Fruit fly (Drosophila melanogaster): ENCODE results near the gene Pvf2.
A peak's percentile ranks its signal among the peaks of the same experiment; 100 is the strongest.

Gene Pvf2

DNA sequence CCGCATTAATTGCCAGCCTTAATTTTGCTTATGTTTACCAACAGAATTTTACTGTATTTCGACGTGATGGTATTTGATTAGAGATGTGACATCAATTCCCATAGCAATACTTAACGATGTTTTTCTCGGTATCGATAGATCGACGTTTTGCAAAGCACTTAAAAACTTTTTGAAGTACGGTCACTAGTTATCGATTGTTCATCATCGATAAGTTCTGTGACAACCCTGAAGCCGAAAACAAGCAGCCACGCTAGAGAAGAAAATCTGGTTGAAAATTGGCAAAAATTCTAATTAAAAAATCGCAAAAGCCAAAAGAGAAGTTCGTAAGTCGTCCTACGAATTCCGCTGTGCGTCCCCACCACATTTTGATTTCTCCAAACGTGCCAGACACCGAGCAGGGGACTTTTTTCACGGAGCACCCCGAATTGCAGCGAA, 51.9 kb downstream of the Pvf2 start, which contains the start of the genes Rab30 and Caper:
Gene Rab30, minus strand, starts transcription at position 90 of the 435 bp plus-strand sequence.
Gene Caper, plus strand, starts transcription at position 205 of the 435 bp plus-strand sequence.
- peak; percentile 90 for TF ChIP-seq Hnf4 (GFP tag; optimal IDR thresholded peaks at IDR 0.05)
- TF ChIP-seq HLH106 (tag; optimal IDR thresholded peaks at IDR 0.05) = peak; percentile 51
- TF ChIP-seq GATAd (GFP tag; optimal IDR thresholded peaks at IDR 0.05) = peak; percentile 39
- TF ChIP-seq Dfd (GFP tag; optimal IDR thresholded peaks at IDR 0.05) = no peak
- peak; percentile 1 for TF ChIP-seq sv (GFP tag; optimal IDR thresholded peaks at IDR 0.05)
- peak; percentile 2 to 61 for TF ChIP-seq foxo (GFP tag; optimal IDR thresholded peaks at IDR 0.05)
- TF ChIP-seq h (GFP tag; optimal IDR thresholded peaks at IDR 0.05) = peak; percentile 74
- no peak for TF ChIP-seq Myc (optimal IDR thresholded peaks at IDR 0.05)
- TF ChIP-seq woc (GFP tag; optimal IDR thresholded peaks at IDR 0.05) = peak; percentile 13
- peak; percentile 46 for TF ChIP-seq Sp1 (GFP tag; optimal IDR thresholded peaks at IDR 0.05)
- peak; percentile 82 for TF ChIP-seq Hr83 (GFP tag; optimal IDR thresholded peaks at IDR 0.05; ENCODE audit: poor library complexity, severe bottlenecking)
- TF ChIP-seq dsf (GFP tag; optimal IDR thresholded peaks at IDR 0.05; ENCODE audit: borderline replicate concordance) = peak; percentile 77
- no peak for TF ChIP-seq CrebA (GFP tag; optimal IDR thresholded peaks at IDR 0.05; ENCODE audit: borderline replicate concordance)
- TF ChIP-seq br (GFP tag; optimal IDR thresholded peaks at IDR 0.05) = peak; percentile 55
- peak; percentile 70 for TF ChIP-seq rgr (GFP tag; optimal IDR thresholded peaks at IDR 0.05)
- no peak for TF ChIP-seq usp (GFP tag; optimal IDR thresholded peaks at IDR 0.05)
- peak; percentile 59 for TF ChIP-seq ey (GFP tag; optimal IDR thresholded peaks at IDR 0.05)
- TF ChIP-seq psq (GFP tag; optimal IDR thresholded peaks at IDR 0.05) = peak; percentile 23
- peak; percentile 45 for TF ChIP-seq fru (GFP tag; optimal IDR thresholded peaks at IDR 0.05)
- no peak for TF ChIP-seq sage (GFP tag; optimal IDR thresholded peaks at IDR 0.05)
- TF ChIP-seq brk (GFP tag; optimal IDR thresholded peaks at IDR 0.05) = peak; percentile 80
- TF ChIP-seq Jra (GFP tag; optimal IDR thresholded peaks at IDR 0.05) = peak; percentile 83
- TF ChIP-seq Rel (GFP tag; optimal IDR thresholded peaks at IDR 0.05) = no peak
- TF ChIP-seq Rel (tag; optimal IDR thresholded peaks at IDR 0.05) = peak; percentile 56
- peak; percentile 89 for TF ChIP-seq tai (GFP tag; optimal IDR thresholded peaks at IDR 0.05)

DNA sequence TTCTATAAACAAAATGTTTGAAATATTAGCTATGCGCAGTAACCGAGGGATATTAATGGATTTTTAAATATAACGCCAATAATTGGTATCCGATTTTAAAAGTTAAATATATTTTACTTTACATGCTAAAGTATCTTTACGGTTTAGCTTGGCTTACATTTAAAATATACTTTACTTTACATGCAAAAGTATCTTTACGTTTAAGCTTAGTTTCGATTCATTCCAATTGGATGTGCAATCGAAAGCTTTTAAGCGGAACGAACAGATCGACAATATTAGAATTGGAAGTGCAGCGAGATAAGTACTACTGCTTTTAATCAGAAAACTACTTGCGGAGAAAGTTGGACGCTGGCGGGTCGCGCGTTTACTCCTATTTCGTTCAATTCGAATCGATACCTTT, 55.4 kb downstream of the Pvf2 start:
- peak; percentile 10 for TF ChIP-seq brk (GFP tag; optimal IDR thresholded peaks at IDR 0.05)
- TF ChIP-seq dsf (GFP tag; optimal IDR thresholded peaks at IDR 0.05; ENCODE audit: borderline replicate concordance) = no peak
- TF ChIP-seq Hr78 (GFP tag; optimal IDR thresholded peaks at IDR 0.05) = no peak

DNA sequence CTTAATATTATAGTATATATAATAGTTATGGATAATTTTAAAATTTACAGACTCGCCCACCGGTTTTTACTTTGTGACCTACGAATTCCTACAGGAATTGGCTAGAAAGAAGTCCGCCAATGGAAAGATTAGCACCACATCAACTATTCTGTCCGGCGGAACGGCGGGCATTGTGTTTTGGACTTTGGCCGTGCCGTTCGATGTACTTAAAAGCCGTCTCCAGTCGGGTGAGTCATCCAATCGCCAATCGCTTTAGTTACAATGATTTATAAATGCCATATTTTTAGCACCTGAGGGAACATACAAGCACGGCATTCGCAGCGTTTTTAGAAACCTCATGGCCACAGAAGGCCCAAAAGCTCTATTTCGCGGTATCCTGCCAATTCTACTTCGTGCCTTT, 56.0 kb downstream of the Pvf2 start:
- TF ChIP-seq h (GFP tag; optimal IDR thresholded peaks at IDR 0.05) (no peak), GATAd (GFP tag; optimal IDR thresholded peaks at IDR 0.05) (no peak)

DNA sequence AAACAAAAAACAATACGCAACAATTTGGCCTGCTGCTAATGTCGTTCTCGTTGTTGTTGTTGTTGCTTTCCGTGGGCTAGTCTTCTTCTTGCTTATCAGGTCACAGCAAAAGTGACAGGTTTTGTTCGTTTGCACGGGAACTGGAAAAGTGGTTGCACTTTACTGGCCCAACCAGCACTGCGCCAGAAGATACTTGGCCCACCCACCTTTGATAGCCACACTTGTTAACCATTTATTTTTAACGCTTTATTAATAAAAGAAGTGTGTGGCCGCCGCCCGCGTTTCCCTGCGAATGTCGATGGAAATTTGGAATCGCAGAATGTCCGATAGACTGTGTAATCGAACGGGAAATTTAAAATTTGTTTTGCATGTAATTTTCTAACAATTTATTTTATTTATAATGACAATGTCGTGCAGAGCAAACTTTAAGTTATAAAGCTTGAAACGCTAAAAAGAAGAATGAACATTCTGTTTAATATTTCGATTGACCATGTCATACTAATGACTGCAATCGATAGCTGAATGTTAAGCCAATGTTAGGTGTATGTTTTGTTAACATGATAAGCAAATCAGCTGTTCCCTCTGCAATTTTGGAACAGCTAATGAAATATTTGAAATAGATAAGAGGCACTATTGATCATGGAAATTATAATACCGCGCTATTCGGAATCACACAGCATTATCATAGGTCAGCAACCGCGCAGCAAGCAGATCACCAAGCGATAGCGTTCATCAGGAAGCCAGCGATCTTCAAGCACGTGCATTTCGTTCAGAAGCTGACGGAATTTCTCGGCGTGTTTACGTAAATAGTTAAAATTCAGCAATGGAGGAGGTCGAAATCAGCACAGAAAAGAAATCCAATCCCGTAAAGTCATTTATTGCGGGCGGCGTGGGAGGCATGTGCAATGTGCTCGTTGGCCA, 57.2 kb downstream of the Pvf2 start, which contains the start of the genes CG31908 and MME1:
Gene CG31908, minus strand, starts transcription at position 402 of the 921 bp plus-strand sequence.
Gene MME1, plus strand, starts transcription at position 539 of the 921 bp plus-strand sequence.
- TF ChIP-seq dsf (GFP tag; optimal IDR thresholded peaks at IDR 0.05; ENCODE audit: borderline replicate concordance) (peak; percentile 45), foxo (GFP tag; optimal IDR thresholded peaks at IDR 0.05) (peak in 1 of 2 experiments; percentile 63), pan (optimal IDR thresholded peaks at IDR 0.05) (no peak), psq (GFP tag; optimal IDR thresholded peaks at IDR 0.05) (peak; percentile 51), rgr (GFP tag; optimal IDR thresholded peaks at IDR 0.05) (peak; percentile 66), CG32264 (GFP tag; optimal IDR thresholded peaks at IDR 0.05) (peak; percentile 32), sage (GFP tag; optimal IDR thresholded peaks at IDR 0.05) (peak; percentile 54), Vsx2 (GFP tag; optimal IDR thresholded peaks at IDR 0.05; ENCODE audit: partially characterized antibody) (no peak), HLH106 (tag; optimal IDR thresholded peaks at IDR 0.05) (peak; percentile 3), CG9705 (GFP tag; optimal IDR thresholded peaks at IDR 0.05) (no peak), lola (GFP tag; optimal IDR thresholded peaks at IDR 0.05) (no peak), ey (GFP tag; optimal IDR thresholded peaks at IDR 0.05) (peak; percentile 65), Hr78 (GFP tag; optimal IDR thresholded peaks at IDR 0.05) (no peak), N (GFP tag; optimal IDR thresholded peaks at IDR 0.05) (no peak), Myc (optimal IDR thresholded peaks at IDR 0.05) (peak; percentile 40), Sp1 (GFP tag; optimal IDR thresholded peaks at IDR 0.05) (peak; percentile 23), Hnf4 (GFP tag; optimal IDR thresholded peaks at IDR 0.05) (peak; percentile 45), Jra (GFP tag; optimal IDR thresholded peaks at IDR 0.05) (peak; percentile 81), fru (GFP tag; optimal IDR thresholded peaks at IDR 0.05) (peak; percentile 59), tai (GFP tag; optimal IDR thresholded peaks at IDR 0.05) (peak; percentile 82), Hr83 (GFP tag; optimal IDR thresholded peaks at IDR 0.05; ENCODE audit: poor library complexity, severe bottlenecking) (peak; percentile 84), sv (GFP tag; optimal IDR thresholded peaks at IDR 0.05) (peak; percentile 20), dl (GFP tag; optimal IDR thresholded peaks at IDR 0.05; ENCODE audit: insufficient read depth in 1 of 2, partially characterized antibody in 2 of 2) (no peak), brk (GFP tag; optimal IDR thresholded peaks at IDR 0.05) (peak; percentile 42), h (GFP tag; optimal IDR thresholded peaks at IDR 0.05) (peak; percentile 54), br (GFP tag; optimal IDR thresholded peaks at IDR 0.05) (peak; percentile 58), dmrt93B (GFP tag; optimal IDR thresholded peaks at IDR 0.05) (no peak), OdsH (GFP tag; optimal IDR thresholded peaks at IDR 0.05) (peak; percentile 41), GATAd (GFP tag; optimal IDR thresholded peaks at IDR 0.05) (peak; percentile 80)

Measured in whole organism, wandering third instar larva.